Worm (Caenorhabditis elegans) whole organism, L3 larva: ENCODE data around the gene epg-7.

Source experiments
- ZK546.5 ChIP-seq: sonication (generic microtip); optimal IDR thresholded peaks from 2 replicates; lab custom pipeline; 2017; ENCODE audit warnings: missing biosample characterization, missing genetic modification characterization
- ama-1 ChIP-seq: fragments of 150-350 bp; optimal IDR thresholded peaks from 2 replicates; lab custom pipeline; 2018
- daf-12 ChIP-seq: fragments of 150-350 bp; optimal IDR thresholded peaks from 2 replicates; lab custom pipeline; 2014; ENCODE audit warnings: missing biosample characterization, missing genetic modification reagents, missing genetic modification characterization
- elt-2 ChIP-seq: sonication (generic microtip); optimal IDR thresholded peaks from 2 replicates; lab custom pipeline; 2016; ENCODE audit warnings: missing genetic modification reagents, mild to moderate bottlenecking, missing genetic modification characterization, missing compliant biosample characterization
- fos-1 ChIP-seq: fragments of 150-350 bp; optimal IDR thresholded peaks from 2 replicates; lab custom pipeline; 2014; ENCODE audit warnings: missing biosample characterization, missing genetic modification characterization
- hmg-11 ChIP-seq: sonication (generic microtip); optimal IDR thresholded peaks from 2 replicates; lab custom pipeline; 2016; ENCODE audit warnings: missing genetic modification characterization, missing compliant biosample characterization
- mdl-1 ChIP-seq: fragments of 150-350 bp; optimal IDR thresholded peaks from 2 replicates; lab custom pipeline; 2014; ENCODE audit warnings: missing biosample characterization, missing genetic modification characterization
- nhr-76 ChIP-seq: fragments of 150-350 bp; sonication (generic microtip); optimal IDR thresholded peaks from 5 replicates; lab custom pipeline; 2014; ENCODE audit warnings: missing biosample characterization, missing genetic modification characterization
- nhr-77 ChIP-seq: fragments of 150-350 bp; optimal IDR thresholded peaks from 2 replicates; lab custom pipeline; 2014; ENCODE audit warnings: missing biosample characterization, missing genetic modification characterization
- pqm-1 ChIP-seq: fragments of 150-350 bp; optimal IDR thresholded peaks from 2 replicates; lab custom pipeline; 2017; ENCODE audit warnings: missing biosample characterization, missing genetic modification characterization, inconsistent platforms
- snpc-4 ChIP-seq: fragments of 150-350 bp; optimal IDR thresholded peaks from 2 replicates; lab custom pipeline; 2014; ENCODE audit warnings: missing biosample characterization, missing genetic modification characterization
- unc-39 ChIP-seq: sonication (generic microtip); optimal IDR thresholded peaks from 4 replicates; lab custom pipeline; 2017; ENCODE audit warnings: missing biosample characterization, missing genetic modification characterization
- unc-62 ChIP-seq: fragments of 150-350 bp; sonication (generic microtip); optimal IDR thresholded peaks from 4 replicates; lab custom pipeline; 2014; ENCODE audit warnings: missing biosample characterization, missing genetic modification reagents, missing genetic modification characterization

DNA sequence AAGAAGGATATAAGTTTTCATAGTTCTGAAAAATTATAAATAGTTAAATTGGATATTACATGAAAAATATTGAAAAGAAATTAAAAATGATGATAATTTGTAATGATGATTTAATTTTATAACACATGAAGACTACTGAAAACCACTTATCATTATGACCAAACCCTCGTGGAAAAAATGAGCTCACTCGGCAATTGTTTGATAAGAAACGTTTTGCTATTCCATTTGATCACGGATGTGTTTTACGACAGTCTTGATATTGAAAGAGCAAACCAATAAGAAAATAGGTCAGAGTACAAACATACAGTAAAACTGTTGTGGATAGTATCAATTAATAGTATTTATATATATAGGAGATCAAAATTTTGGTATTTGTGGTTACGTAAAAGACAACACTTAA, 19.2 kb upstream of the epg-7 start, which contains the start of gene spp-3:
- no peak for TF ChIP-seq ama-1 (lab: Kevin White, UChicago)
- TF ChIP-seq unc-62 (GFP tag; lab: Kevin White, UChicago), result no peak
- TF ChIP-seq mdl-1 (tag; lab: Kevin White, UChicago), result no peak
- TF ChIP-seq pqm-1, result peak; percentile 93
- TF ChIP-seq nhr-77 (tag; lab: Kevin White, UChicago), result no peak
- no peak for TF ChIP-seq nhr-76
- no peak for TF ChIP-seq ZK546.5
- no peak for TF ChIP-seq hmg-11
- TF ChIP-seq elt-2 (tag; lab: Kevin White, UChicago), result peak; percentile 96
- TF ChIP-seq unc-39 (tag; lab: Kevin White, UChicago), result no peak
- TF ChIP-seq fos-1, result no peak
- TF ChIP-seq snpc-4, result no peak
- TF ChIP-seq daf-12 (tag; lab: Kevin White, UChicago), result no peak
